Fruit fly (Drosophila melanogaster) whole organism, embryonic: ENCODE data around the gene EloB.

Experiments used
- Aef1 ChIP-seq: fragments of 200-800 bp; sonication (Bioruptor generic); IDR thresholded peaks from 3 replicates; pipeline ENCODE4 v1.3.6; 2022; ENCODE audit warnings: missing biosample characterization, missing genetic modification characterization
- Blimp-1 ChIP-seq: fragments of 200-800 bp; sonication (Bioruptor generic); optimal IDR thresholded peaks from 3 replicates; lab custom pipeline; 2018; ENCODE audit warnings: missing biosample characterization, missing genetic modification characterization, mild to moderate bottlenecking, moderate library complexity, missing genetic modification reagents
- Bteb2 ChIP-seq: fragments of 200-800 bp; sonication (Bioruptor generic); optimal IDR thresholded peaks from 2 replicates; lab custom pipeline; 2016; ENCODE audit warnings: missing biosample characterization, missing genetic modification characterization
- CG10209 ChIP-seq: fragments of 200-800 bp; sonication (Bioruptor generic); optimal IDR thresholded peaks from 3 replicates; lab custom pipeline; 2017; ENCODE audit warnings: missing biosample characterization, mild to moderate bottlenecking, missing genetic modification characterization, missing genetic modification reagents
- CG11247 ChIP-seq: fragments of 200-800 bp; sonication (Bioruptor generic); IDR thresholded peaks from 2 replicates; pipeline ENCODE4 v1.3.6; 2022; ENCODE audit warnings: missing biosample characterization, missing genetic modification characterization
- CG13287 ChIP-seq: fragments of 200-800 bp; sonication (Bioruptor generic); IDR thresholded peaks from 2 replicates; pipeline ENCODE4 v1.3.6; 2022; ENCODE audit warnings: missing biosample characterization, missing genetic modification characterization; ENCODE audit not compliant: partially characterized antibody
- CG14050 ChIP-seq: fragments of 200-800 bp; sonication (Bioruptor generic); IDR thresholded peaks from 3 replicates; pipeline ENCODE4 v1.3.6; 2022; ENCODE audit warnings: missing biosample characterization, missing genetic modification characterization
- CG15011 ChIP-seq: fragments of 200-800 bp; sonication (Bioruptor generic); optimal IDR thresholded peaks from 3 replicates; lab custom pipeline; 2018; ENCODE audit warnings: missing biosample characterization, mild to moderate bottlenecking, missing genetic modification characterization
- CG17385 ChIP-seq: fragments of 200-800 bp; sonication (Bioruptor generic); optimal IDR thresholded peaks from 3 replicates; lab custom pipeline; 2018; ENCODE audit warnings: missing biosample characterization, mild to moderate bottlenecking, missing genetic modification characterization
- CG18619 ChIP-seq: fragments of 200-800 bp; sonication (Bioruptor generic); optimal IDR thresholded peaks from 3 replicates; lab custom pipeline; 2017; ENCODE audit warnings: missing biosample characterization, mild to moderate bottlenecking, missing genetic modification characterization
- CG30403 ChIP-seq: fragments of 200-800 bp; sonication (Bioruptor generic); optimal IDR thresholded peaks from 3 replicates; lab custom pipeline; 2016; ENCODE audit warnings: missing biosample characterization, missing genetic modification characterization
- CG32532 ChIP-seq: fragments of 200-800 bp; sonication (Bioruptor generic); IDR thresholded peaks from 2 replicates; pipeline ENCODE4 v1.3.6; 2022; ENCODE audit warnings: missing biosample characterization, missing genetic modification characterization
- CG3407 ChIP-seq: fragments of 200-800 bp; sonication (Bioruptor generic); optimal IDR thresholded peaks from 2 replicates; lab custom pipeline; 2018; ENCODE audit warnings: missing biosample characterization, mild to moderate bottlenecking, missing genetic modification characterization
- CG4360 ChIP-seq: fragments of 200-800 bp; sonication (Bioruptor generic); IDR thresholded peaks from 2 replicates; pipeline ENCODE4 v1.3.6; 2022; ENCODE audit warnings: missing biosample characterization, missing genetic modification characterization
- CG5953 ChIP-seq: fragments of 200-800 bp; sonication (Bioruptor generic); IDR thresholded peaks from 2 replicates; pipeline ENCODE4 v1.3.6; 2022; ENCODE audit warnings: missing biosample characterization, missing genetic modification characterization
- CG7556 ChIP-seq: fragments of 200-800 bp; sonication (Bioruptor generic); optimal IDR thresholded peaks from 2 replicates; lab custom pipeline; 2017; ENCODE audit warnings: missing biosample characterization, mild to moderate bottlenecking, missing genetic modification characterization
- CG8089 ChIP-seq: fragments of 200-800 bp; sonication (Bioruptor generic); optimal IDR thresholded peaks from 3 replicates; lab custom pipeline; 2016; ENCODE audit warnings: missing biosample characterization, missing genetic modification characterization
- CG9215 ChIP-seq: fragments of 200-800 bp; sonication (Bioruptor generic); IDR thresholded peaks from 2 replicates; pipeline ENCODE4 v1.3.6; 2022; ENCODE audit warnings: missing biosample characterization, missing genetic modification characterization
- CHES-1-like ChIP-seq: fragments of 200-800 bp; sonication (Bioruptor generic); optimal IDR thresholded peaks from 2 replicates; lab custom pipeline; 2016; ENCODE audit warnings: missing biosample characterization, missing genetic modification characterization
- Dad ChIP-seq: fragments of 200-800 bp; sonication (Bioruptor generic); optimal IDR thresholded peaks from 3 replicates; lab custom pipeline; 2016; ENCODE audit warnings: missing biosample characterization, missing genetic modification characterization
- E2f2 ChIP-seq: fragments of 200-800 bp; sonication (Bioruptor generic); IDR thresholded peaks from 2 replicates; pipeline ENCODE4 v1.3.6; 2022; ENCODE audit warnings: missing biosample characterization, missing genetic modification characterization
- Eip74EF ChIP-seq, 2 experiments: fragments of 200-800 bp in 1 of 2; fragments of >200 bp in 1 of 2; sonication (Bioruptor generic) in 1 of 2; optimal IDR thresholded peaks; 2 replicates each; lab custom pipeline; 2017 to 2019; ENCODE audit warnings: missing biosample characterization in 2 of 2, missing genetic modification characterization in 2 of 2, mild to moderate bottlenecking in 1 of 2, moderate library complexity in 1 of 2
- HLH3B ChIP-seq: fragments of 200-800 bp; sonication (Bioruptor generic); IDR thresholded peaks from 2 replicates; pipeline ENCODE4 v1.3.6; 2022; ENCODE audit warnings: missing biosample characterization, missing genetic modification characterization
- Nf-YB ChIP-seq: fragments of 200-800 bp; sonication (Bioruptor generic); optimal IDR thresholded peaks from 3 replicates; lab custom pipeline; 2019; ENCODE audit warnings: missing biosample characterization, mild to moderate bottlenecking, missing genetic modification characterization, moderate library complexity
- Nf-YC ChIP-seq: fragments of 200-800 bp; optimal IDR thresholded peaks from 3 replicates; lab custom pipeline; 2019; ENCODE audit warnings: missing biosample characterization, mild to moderate bottlenecking, missing genetic modification characterization, moderate library complexity
- Pdp1 ChIP-seq, 2 experiments: fragments of 200-800 bp; sonication (Bioruptor generic); optimal IDR thresholded peaks; 3 replicates each; lab custom pipeline; 2016; ENCODE audit warnings: missing biosample characterization in 2 of 2, missing genetic modification characterization in 2 of 2, mild to moderate bottlenecking in 1 of 2, moderate library complexity in 1 of 2
- TFAM ChIP-seq: fragments of 200-800 bp; sonication (Bioruptor generic); optimal IDR thresholded peaks from 2 replicates; lab custom pipeline; 2017; ENCODE audit warnings: missing biosample characterization, missing genetic modification characterization, inconsistent platforms
- Usf ChIP-seq: fragments of 200-800 bp; sonication (Bioruptor generic); optimal IDR thresholded peaks from 2 replicates; lab custom pipeline; 2017; ENCODE audit warnings: missing genotype, missing biosample characterization, missing genetic modification characterization
- al ChIP-seq: fragments of 200-800 bp; sonication (Bioruptor generic); IDR thresholded peaks from 2 replicates; pipeline ENCODE4 v1.3.6; 2022; ENCODE audit warnings: missing biosample characterization, missing genetic modification characterization
- amos ChIP-seq: fragments of 200-800 bp; sonication (Bioruptor generic); IDR thresholded peaks from 2 replicates; pipeline ENCODE4 v1.3.6; 2022; ENCODE audit warnings: missing biosample characterization, missing genetic modification characterization; ENCODE audit not compliant: partially characterized antibody
- cas ChIP-seq: fragments of 200-800 bp; sonication (Bioruptor generic); IDR thresholded peaks from 2 replicates; pipeline ENCODE4 v1.3.6; 2022; ENCODE audit warnings: missing biosample characterization, missing genetic modification characterization
- esg ChIP-seq: fragments of 200-800 bp; sonication (Bioruptor generic); conservative IDR thresholded peaks from 2 replicates; pipeline ENCODE4 v1.3.6; 2022; ENCODE audit warnings: missing biosample characterization, missing genetic modification characterization
- gce ChIP-seq: fragments of 200-800 bp; sonication (Bioruptor generic); IDR thresholded peaks from 3 replicates; pipeline ENCODE4 v1.3.6; 2022; ENCODE audit warnings: missing biosample characterization, missing genetic modification characterization
- gem ChIP-seq: fragments of 200-800 bp; sonication (Bioruptor generic); optimal IDR thresholded peaks from 2 replicates; lab custom pipeline; 2019; ENCODE audit warnings: missing biosample characterization, mild to moderate bottlenecking, missing genetic modification characterization, moderate library complexity
- gro ChIP-seq: fragments of 200-800 bp; sonication (Bioruptor generic); optimal IDR thresholded peaks from 2 replicates; lab custom pipeline; 2016; ENCODE audit warnings: missing biosample characterization, missing genetic modification characterization
- hkb ChIP-seq, 2 experiments: fragments of 200-800 bp in 1 of 2; fragments of >200 bp in 1 of 2; sonication (Bioruptor generic) in 1 of 2; IDR thresholded peaks in 1 of 2; optimal IDR thresholded peaks in 1 of 2; 2 replicates each; pipeline versions ENCODE4 v1.3.6 to Lab custom; 2017 to 2022; ENCODE audit warnings: missing biosample characterization in 1 of 2, missing genetic modification characterization in 1 of 2
- lmd ChIP-seq: fragments of 200-800 bp; sonication (Bioruptor generic); IDR thresholded peaks from 2 replicates; pipeline ENCODE4 v1.3.6; 2022; ENCODE audit warnings: missing biosample characterization, missing genetic modification characterization
- lola ChIP-seq, 3 experiments: fragments of >200 bp in 2 of 3; fragments of 200-800 bp in 1 of 3; sonication (Bioruptor generic) in 1 of 3; optimal IDR thresholded peaks; 2 replicates each; lab custom pipeline; 2017 to 2019; ENCODE audit warnings: missing biosample characterization in 3 of 3, missing genetic modification characterization in 3 of 3, mild to moderate bottlenecking in 1 of 3, moderate library complexity in 1 of 3
- onecut ChIP-seq: fragments of 200-800 bp; sonication (Bioruptor generic); IDR thresholded peaks from 2 replicates; pipeline ENCODE4 v1.3.6; 2022; ENCODE audit warnings: missing biosample characterization, missing genetic modification characterization
- prd ChIP-seq, 3 experiments: fragments of >200 bp in 2 of 3; fragments of 200-800 bp in 1 of 3; sonication (Bioruptor generic) in 1 of 3; optimal IDR thresholded peaks in 2 of 3; IDR thresholded peaks in 1 of 3; 2 replicates in 2 of 3; 3 replicates in 1 of 3; pipeline versions ENCODE4 v1.3.6 to Lab custom; 2017 to 2022; ENCODE audit warnings: missing biosample characterization in 1 of 3, missing genetic modification characterization in 1 of 3
- psq ChIP-seq: fragments of 200-800 bp; sonication (Bioruptor generic); optimal IDR thresholded peaks from 2 replicates; lab custom pipeline; 2017; ENCODE audit warnings: missing biosample characterization, missing genetic modification characterization
- sc ChIP-seq, 3 experiments: fragments of >200 bp in 2 of 3; fragments of 200-800 bp in 1 of 3; sonication (Bioruptor generic) in 1 of 3; optimal IDR thresholded peaks; 2 replicates in 2 of 3; 3 replicates in 1 of 3; lab custom pipeline; 2017; ENCODE audit warnings: mild to moderate bottlenecking in 1 of 3, missing biosample characterization in 1 of 3, missing genetic modification characterization in 1 of 3, missing genetic modification reagents in 1 of 3
- schlank ChIP-seq: fragments of 200-800 bp; sonication (Bioruptor generic); optimal IDR thresholded peaks from 2 replicates; lab custom pipeline; 2018; ENCODE audit warnings: missing biosample characterization, mild to moderate bottlenecking, missing genetic modification characterization
- sna ChIP-seq: fragments of 200-800 bp; sonication (Bioruptor generic); IDR thresholded peaks from 2 replicates; pipeline ENCODE4 v1.3.6; 2022; ENCODE audit warnings: missing biosample characterization, missing genetic modification characterization; ENCODE audit not compliant: partially characterized antibody
- stc ChIP-seq: fragments of 200-800 bp; sonication (Bioruptor generic); IDR thresholded peaks from 2 replicates; pipeline ENCODE4 v1.3.6; 2022; ENCODE audit warnings: missing biosample characterization, missing genetic modification characterization
- sug ChIP-seq: fragments of 200-800 bp; optimal IDR thresholded peaks from 2 replicates; lab custom pipeline; 2019; ENCODE audit warnings: missing biosample characterization, mild to moderate bottlenecking, missing genetic modification characterization, moderate library complexity
- tll ChIP-seq, 2 experiments: fragments of 200-800 bp in 1 of 2; fragments of >200 bp in 1 of 2; sonication (Bioruptor generic) in 1 of 2; optimal IDR thresholded peaks; 2 replicates each; lab custom pipeline; 2017 to 2019; ENCODE audit warnings: missing biosample characterization in 2 of 2, missing genetic modification characterization in 2 of 2, mild to moderate bottlenecking in 1 of 2, moderate library complexity in 1 of 2
- twi ChIP-seq: fragments of 200-800 bp; optimal IDR thresholded peaks from 2 replicates; lab custom pipeline; 2019; ENCODE audit warnings: missing biosample characterization, mild to moderate bottlenecking, missing genetic modification characterization, moderate library complexity
- tx ChIP-seq: fragments of 200-800 bp; sonication (Bioruptor generic); optimal IDR thresholded peaks from 2 replicates; lab custom pipeline; 2016; ENCODE audit warnings: missing biosample characterization, missing genetic modification characterization

EloB gene

DNA sequence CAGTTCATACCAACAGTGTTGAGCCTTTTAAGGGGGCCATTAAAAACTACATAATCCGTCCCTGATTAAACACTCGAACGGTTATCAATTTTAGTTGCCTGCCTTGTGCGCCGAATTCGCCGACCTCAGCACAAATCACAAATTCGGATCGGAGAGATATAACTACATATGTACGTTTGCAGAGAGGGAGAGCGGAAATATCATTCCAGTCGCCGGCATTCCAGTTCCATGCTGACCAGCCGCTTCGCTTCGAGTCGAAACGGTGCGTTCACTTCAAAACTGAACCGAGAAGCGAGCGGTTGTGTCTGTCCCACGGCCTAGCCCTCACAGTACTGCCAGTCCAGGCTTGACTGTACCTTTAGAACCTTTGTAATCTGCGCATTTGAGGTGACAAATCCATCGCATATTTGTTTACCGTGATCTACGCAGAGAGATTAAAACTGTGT, 5.1 kb downstream of the EloB start (continued):
- TF ChIP-seq amos (GFP tag; lab: Robert Waterston, UW) (peak; percentile 39; the same call in 1 of the 2 replicates), lmd (GFP tag; lab: Robert Waterston, UW) (no peak), onecut (peak; percentile 8; the same call in 1 of the 2 replicates), sug (tag; lab: Kevin White, UChicago) (peak; percentile 90), Blimp-1 (GFP tag; lab: Kevin White, UChicago) (no peak), esg (GFP tag; lab: Robert Waterston, UW) (no peak), CG15011 (GFP tag; lab: Kevin White, UChicago) (no peak), Nf-YC (tag; lab: Kevin White, UChicago) (peak; percentile 38), CG3407 (GFP tag; lab: Kevin White, UChicago) (no peak), sna (no peak), TFAM (GFP tag; lab: Kevin White, UChicago) (no peak), Nf-YB (GFP tag; lab: Kevin White, UChicago) (no peak), CG5953 (no peak), Aef1 (GFP tag; lab: Robert Waterston, UW) (no peak), lola (GFP tag; optimal IDR thresholded peaks at IDR 0.05; lab: Kevin White, UChicago) (no peak), Dad (no peak), Bteb2 (GFP tag; lab: Kevin White, UChicago) (no peak), twi (tag; lab: Kevin White, UChicago) (no peak), CG10209 (GFP tag; lab: Kevin White, UChicago) (no peak), hkb (optimal IDR thresholded peaks at IDR 0.05; lab: Kevin White, UChicago) (no peak), hkb (GFP tag; IDR thresholded peaks at IDR 0.05; lab: Robert Waterston, UW) (no peak), Eip74EF (GFP tag; optimal IDR thresholded peaks at IDR 0.05; lab: Kevin White, UChicago) (no peak), CG32532 (peak; percentile 52; the same call in 1 of the 2 replicates), HLH3B (GFP tag; lab: Robert Waterston, UW) (no peak), CG9215 (GFP tag; lab: Robert Waterston, UW) (no peak), sc (optimal IDR thresholded peaks at IDR 0.05; lab: Kevin White, UChicago) (no peak), sc (GFP tag; optimal IDR thresholded peaks at IDR 0.05; lab: Kevin White, UChicago) (no peak), CG7556 (no peak), CG4360 (GFP tag; lab: Robert Waterston, UW) (peak; percentile 38; the same call in 1 of the 2 replicates), Usf (GFP tag; lab: Kevin White, UChicago) (no peak), CG18619 (GFP tag; lab: Kevin White, UChicago) (no peak), CG17385 (GFP tag; lab: Kevin White, UChicago) (peak; percentile 53), CG13287 (GFP tag; lab: Robert Waterston, UW) (peak; percentile 31; the same call in 1 of the 2 replicates), Pdp1 (GFP tag; optimal IDR thresholded peaks at IDR 0.05; lab: Kevin White, UChicago) (peak in 1 of 2 experiments; percentile 63), tx (GFP tag; lab: Kevin White, UChicago) (no peak), CHES-1-like (GFP tag; lab: Kevin White, UChicago) (no peak), cas (GFP tag; lab: Robert Waterston, UW) (no peak), tll (GFP tag; optimal IDR thresholded peaks at IDR 0.05; lab: Kevin White, UChicago) (no peak), gem (tag; lab: Kevin White, UChicago) (no peak), schlank (tag; lab: Kevin White, UChicago) (peak; percentile 9), psq (GFP tag; lab: Kevin White, UChicago) (no peak), gce (GFP tag; lab: Robert Waterston, UW) (peak; percentile 45; the same call in 1 of the 3 replicates), CG8089 (GFP tag; lab: Kevin White, UChicago) (no peak), stc (GFP tag; lab: Robert Waterston, UW) (no peak), al (GFP tag; lab: Robert Waterston, UW) (no peak), CG30403 (GFP tag; lab: Kevin White, UChicago) (no peak), prd (optimal IDR thresholded peaks at IDR 0.05; lab: Kevin White, UChicago) (no peak), prd (GFP tag; IDR thresholded peaks at IDR 0.05; lab: Robert Waterston, UW) (no peak), E2f2 (no peak), CG14050 (GFP tag; lab: Robert Waterston, UW) (no peak), gro (GFP tag; lab: Kevin White, UChicago) (peak; percentile 49), CG11247 (no peak)
